Fruit fly (Drosophila melanogaster) whole organism, wandering third instar larva: ENCODE results near the gene AP-1-2beta.

ENCODE experiments used
- Abd-B ChIP-seq: fragments of >200 bp; optimal IDR thresholded peaks from 2 replicates; lab custom pipeline; 2017; ENCODE audit warnings: missing biosample characterization, missing genetic modification characterization
- CG32264 ChIP-seq: fragments of 200-800 bp; sonication (Bioruptor generic); optimal IDR thresholded peaks from 2 replicates; lab custom pipeline; 2016; ENCODE audit warnings: missing biosample characterization, missing genetic modification characterization
- CG9705 ChIP-seq: fragments of 200-800 bp; sonication (Bioruptor generic); optimal IDR thresholded peaks from 2 replicates; lab custom pipeline; 2018; ENCODE audit warnings: missing biosample characterization, mild to moderate bottlenecking, missing genetic modification characterization
- CrebA ChIP-seq: fragments of 200-800 bp; sonication (Bioruptor generic); optimal IDR thresholded peaks from 2 replicates; lab custom pipeline; 2016; ENCODE audit warnings: missing biosample characterization, mild to moderate bottlenecking, missing genetic modification characterization, borderline replicate concordance
- Dfd ChIP-seq: fragments of >200 bp; optimal IDR thresholded peaks from 2 replicates; lab custom pipeline; 2017; ENCODE audit warnings: missing biosample characterization, missing genetic modification characterization
- GATAd ChIP-seq: sonication (Bioruptor generic); optimal IDR thresholded peaks from 2 replicates; lab custom pipeline; 2016; ENCODE audit warnings: missing biosample characterization, missing genetic modification characterization
- HLH106 ChIP-seq: fragments of 200-800 bp; optimal IDR thresholded peaks from 3 replicates; lab custom pipeline; 2019; ENCODE audit warnings: missing biosample characterization, mild to moderate bottlenecking, missing genetic modification characterization, moderate library complexity
- Hr78 ChIP-seq: fragments of >200 bp; optimal IDR thresholded peaks from 2 replicates; lab custom pipeline; 2017; ENCODE audit warnings: missing biosample characterization, missing genetic modification characterization
- Myc ChIP-seq: fragments of >200 bp; optimal IDR thresholded peaks from 2 replicates; lab custom pipeline; 2017
- N ChIP-seq: fragments of >200 bp; optimal IDR thresholded peaks from 2 replicates; lab custom pipeline; 2018; ENCODE audit warnings: missing biosample characterization, missing external identifiers, missing genetic modification characterization
- Rel ChIP-seq, 2 experiments: fragments of 200-800 bp; sonication (Bioruptor generic) in 1 of 2; optimal IDR thresholded peaks; 2 replicates in 1 of 2; 3 replicates in 1 of 2; lab custom pipeline; 2016 to 2019; ENCODE audit warnings: mild to moderate bottlenecking in 2 of 2, missing biosample characterization in 2 of 2, missing genetic modification characterization in 2 of 2, moderate library complexity in 1 of 2
- Vsx2 ChIP-seq: fragments of 200-300, 225-300 bp; sonication (Bioruptor generic); optimal IDR thresholded peaks from 2 replicates; lab custom pipeline; 2018; ENCODE audit warnings: missing biosample characterization, missing genetic modification characterization; ENCODE audit not compliant: partially characterized antibody
- dl ChIP-seq, 2 experiments: fragments of 175-275, 200-275 bp in 1 of 2; fragments of 200-275 bp in 1 of 2; sonication (Bioruptor generic); optimal IDR thresholded peaks; lab custom pipeline; 2018; ENCODE audit warnings: mild to moderate bottlenecking in 2 of 2, missing biosample characterization in 2 of 2, missing genetic modification characterization in 2 of 2, moderate library complexity in 2 of 2; ENCODE audit not compliant: partially characterized antibody in 2 of 2, insufficient read depth in 1 of 2
- dsf ChIP-seq: sonication (Bioruptor generic); optimal IDR thresholded peaks from 2 replicates; lab custom pipeline; 2016; ENCODE audit warnings: missing biosample characterization, missing genetic modification characterization, borderline replicate concordance
- ey ChIP-seq: fragments of 200-800 bp; sonication (Bioruptor generic); optimal IDR thresholded peaks from 2 replicates; lab custom pipeline; 2016; ENCODE audit warnings: missing biosample characterization, missing genetic modification characterization
- foxo ChIP-seq, 2 experiments: fragments of 200-800 bp; sonication (Bioruptor generic); optimal IDR thresholded peaks; 2 replicates in 1 of 2; 3 replicates in 1 of 2; lab custom pipeline; 2016 to 2017; ENCODE audit warnings: missing biosample characterization in 2 of 2, missing genetic modification characterization in 2 of 2
- fru ChIP-seq: fragments of 200-800 bp; sonication (Bioruptor generic); optimal IDR thresholded peaks from 3 replicates; lab custom pipeline; 2016; ENCODE audit warnings: missing biosample characterization, mild to moderate bottlenecking, missing genetic modification characterization
- h ChIP-seq: fragments of 200-800 bp; sonication (Bioruptor generic); optimal IDR thresholded peaks from 3 replicates; lab custom pipeline; 2016; ENCODE audit warnings: missing biosample characterization, mild to moderate bottlenecking, missing genetic modification characterization
- jim ChIP-seq: fragments of 175-275, 200-325 bp; sonication (Bioruptor generic); optimal IDR thresholded peaks from 2 replicates; lab custom pipeline; 2016; ENCODE audit warnings: missing biosample characterization, mild to moderate bottlenecking, missing genetic modification characterization
- lola ChIP-seq: fragments of >200 bp; optimal IDR thresholded peaks from 2 replicates; lab custom pipeline; 2017; ENCODE audit warnings: missing biosample characterization, missing genetic modification characterization
- pan ChIP-seq: fragments of >200 bp; optimal IDR thresholded peaks from 2 replicates; lab custom pipeline; 2017
- psq ChIP-seq: fragments of 200-800 bp; sonication (Bioruptor generic); optimal IDR thresholded peaks from 3 replicates; lab custom pipeline; 2017; ENCODE audit warnings: missing biosample characterization, mild to moderate bottlenecking, missing genetic modification characterization, moderate library complexity
- rgr ChIP-seq: fragments of 200-800 bp; sonication (Bioruptor generic); optimal IDR thresholded peaks from 3 replicates; lab custom pipeline; 2016; ENCODE audit warnings: missing biosample characterization, mild to moderate bottlenecking, missing genetic modification characterization
- sage ChIP-seq: fragments of 200-800 bp; sonication (Bioruptor generic); optimal IDR thresholded peaks from 2 replicates; lab custom pipeline; 2016; ENCODE audit warnings: missing biosample characterization, mild to moderate bottlenecking, missing genetic modification characterization
- sv ChIP-seq: fragments of 200-800 bp; sonication (Bioruptor generic); optimal IDR thresholded peaks from 3 replicates; lab custom pipeline; 2016; ENCODE audit warnings: missing biosample characterization, missing genetic modification characterization
- tai ChIP-seq: sonication (Bioruptor generic); optimal IDR thresholded peaks from 2 replicates; lab custom pipeline; 2016; ENCODE audit warnings: missing biosample characterization, missing genetic modification characterization
- usp ChIP-seq: fragments of >200 bp; optimal IDR thresholded peaks from 2 replicates; lab custom pipeline; 2017; ENCODE audit warnings: missing biosample characterization, missing genetic modification characterization
- woc ChIP-seq: sonication (Bioruptor generic); optimal IDR thresholded peaks from 2 replicates; lab custom pipeline; 2016; ENCODE audit warnings: missing biosample characterization, mild to moderate bottlenecking, missing genetic modification characterization

The AP-1-2beta gene

DNA sequence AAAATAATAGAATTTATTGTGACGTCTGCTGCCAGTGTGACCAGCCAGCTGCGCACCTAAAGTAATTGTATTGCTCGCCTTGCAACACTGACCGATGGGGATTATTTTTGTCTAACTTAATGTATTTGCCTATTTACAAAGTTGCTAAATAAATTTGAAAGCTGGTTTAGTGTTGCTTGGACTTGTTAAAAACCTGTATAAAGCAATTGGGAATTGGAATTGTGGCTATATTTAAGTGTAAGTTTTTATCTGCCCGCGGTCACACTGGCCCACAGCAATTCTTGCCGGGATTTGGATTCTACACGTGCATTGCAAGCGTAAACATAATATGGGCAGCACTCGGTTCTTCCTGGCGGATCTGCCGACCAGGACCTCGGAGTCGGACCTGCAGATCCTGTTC, 26.7 kb upstream of the AP-1-2beta start, which contains the start of the genes CG14230 and CG14232 (continued):
- TF ChIP-seq Hr78 (no peak), fru (peak; percentile 52), Dfd (no peak), psq (GFP tag; lab: Kevin White, UChicago) (no peak), CG9705 (GFP tag; lab: Kevin White, UChicago) (no peak), woc (GFP tag; lab: Kevin White, UChicago) (no peak)

DNA sequence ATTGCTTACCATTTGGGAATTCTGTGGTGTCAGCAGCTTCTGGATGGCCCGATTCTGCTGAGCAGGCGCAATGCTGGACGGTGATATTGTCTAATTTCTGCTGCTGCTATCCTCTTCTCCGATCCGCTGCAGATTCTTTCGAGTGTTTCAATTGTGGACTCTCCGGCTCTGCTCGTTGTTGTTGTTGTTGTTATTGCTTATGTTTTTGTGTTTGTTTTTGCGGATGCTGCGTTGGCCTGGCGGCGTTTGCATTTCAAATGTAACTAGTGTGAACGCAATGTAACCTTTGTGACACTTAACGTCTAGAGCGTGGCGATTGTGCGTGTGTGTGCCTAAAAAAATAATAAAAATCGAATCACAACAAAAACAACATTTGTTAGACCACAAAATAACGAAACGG, 18.9 kb upstream of the AP-1-2beta start:
- no peak for TF ChIP-seq GATAd (GFP tag; lab: Kevin White, UChicago)
- no peak for TF ChIP-seq usp (GFP tag; lab: Kevin White, UChicago)

DNA sequence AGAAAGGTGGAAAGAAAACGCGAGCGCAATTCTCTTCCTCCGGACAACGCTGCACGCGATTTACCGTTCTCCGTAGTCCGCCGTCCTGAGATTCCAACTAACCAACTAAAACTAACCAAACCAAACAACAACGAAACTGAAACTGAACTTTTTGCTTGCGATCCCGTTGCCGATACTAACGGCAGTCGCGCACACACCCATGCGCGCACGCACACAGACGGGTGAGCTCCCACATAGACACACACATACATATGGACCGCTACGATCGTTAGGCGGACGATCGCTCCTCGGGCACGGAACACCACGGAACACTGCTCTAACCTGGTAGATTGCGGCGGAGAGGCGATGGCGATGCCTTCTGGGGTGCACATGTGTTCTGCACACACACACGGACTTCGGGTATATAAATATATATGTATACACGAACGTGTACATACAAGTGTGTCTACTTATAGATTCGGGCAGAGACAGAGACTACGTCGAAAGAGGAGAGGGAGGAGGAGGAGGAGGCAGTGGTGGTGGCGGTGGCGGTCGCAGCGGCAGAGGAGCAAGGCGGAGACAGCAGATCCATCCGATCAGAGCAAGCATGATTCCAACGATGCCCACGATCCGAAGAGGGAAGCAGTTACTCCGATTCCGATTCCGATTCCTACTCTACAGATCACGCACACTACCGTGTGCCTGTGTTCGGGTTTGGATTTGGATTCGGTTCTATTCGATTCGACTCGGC, 17.7 kb upstream of the AP-1-2beta start, which contains the start of gene meso18E:
TSS of gene meso18E (minus strand) at position 148 of the 730 bp plus-strand sequence.
- TF ChIP-seq jim (GFP tag; lab: Kevin White, UChicago), result no peak
- TF ChIP-seq Abd-B (GFP tag; lab: Kevin White, UChicago), result no peak
- TF ChIP-seq fru, result no peak
- no peak for TF ChIP-seq usp (GFP tag; lab: Kevin White, UChicago)
- TF ChIP-seq sv, result no peak

DNA sequence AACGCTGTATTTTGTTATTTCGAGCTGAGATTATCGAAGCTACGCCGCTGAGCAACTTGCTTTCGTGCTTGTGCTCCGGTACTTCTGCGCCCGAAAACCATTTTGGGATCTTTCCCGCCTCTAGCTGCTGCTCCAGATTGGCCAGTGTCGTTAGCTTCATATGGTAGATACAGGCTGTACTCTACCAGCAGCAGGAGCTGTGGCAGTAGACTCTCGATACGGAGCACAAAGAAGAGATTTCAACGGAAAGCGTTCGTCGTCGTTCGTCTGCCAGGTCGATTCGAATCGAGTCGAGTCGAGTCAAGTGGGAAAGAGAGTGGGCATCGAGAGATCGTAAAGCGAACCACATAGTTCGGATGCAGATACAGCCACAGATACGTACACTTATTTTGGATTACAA, 16.0 kb upstream of the AP-1-2beta start:
- TF ChIP-seq sv, result no peak
- TF ChIP-seq N (GFP tag; lab: Kevin White, UChicago), result no peak
- TF ChIP-seq ey (GFP tag; lab: Kevin White, UChicago), result no peak
- no peak for TF ChIP-seq Vsx2 (GFP tag; lab: Kevin White, UChicago)
- no peak for TF ChIP-seq Hr78
- no peak for TF ChIP-seq fru
- no peak for TF ChIP-seq pan
- no peak for TF ChIP-seq foxo (GFP tag; optimal IDR thresholded peaks at IDR 0.05; lab: Kevin White, UChicago)
- no peak for TF ChIP-seq CG32264
- TF ChIP-seq rgr (GFP tag; lab: Kevin White, UChicago), result no peak
- no peak for TF ChIP-seq tai
- no peak for TF ChIP-seq sage (GFP tag; lab: Kevin White, UChicago)
- TF ChIP-seq CrebA (GFP tag; lab: Kevin White, UChicago), result no peak
- no peak for TF ChIP-seq CG9705 (GFP tag; lab: Kevin White, UChicago)

DNA sequence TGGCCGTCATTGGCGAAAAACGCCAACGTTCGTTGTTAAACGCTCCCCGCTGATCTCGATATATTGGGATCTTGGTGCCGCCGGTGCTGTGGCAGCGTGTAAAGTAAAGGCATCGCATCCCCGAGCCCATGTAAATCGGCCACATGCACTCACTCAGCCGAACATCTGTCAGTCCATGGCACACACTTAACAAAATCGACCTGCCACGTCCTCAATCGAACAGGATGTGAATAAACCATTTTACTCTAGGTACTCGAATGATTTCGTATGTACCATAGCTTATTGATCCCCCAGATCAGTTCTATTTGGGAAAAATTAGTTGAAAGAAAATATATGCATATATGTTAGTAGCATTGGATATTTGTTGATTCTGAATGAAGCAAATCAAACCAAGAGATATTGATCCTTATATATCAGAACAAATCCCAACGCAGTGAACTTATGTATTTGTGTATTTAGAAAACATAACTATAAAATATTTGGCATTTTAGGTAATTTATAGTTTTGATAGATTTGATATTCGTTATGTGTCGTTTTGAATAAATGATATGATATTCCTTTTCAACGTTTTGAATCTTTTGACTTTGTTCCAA, 14.4 kb upstream of the AP-1-2beta start:
- TF ChIP-seq h (GFP tag; lab: Kevin White, UChicago), result no peak
- TF ChIP-seq CG9705 (GFP tag; lab: Kevin White, UChicago), result no peak
- no peak for TF ChIP-seq usp (GFP tag; lab: Kevin White, UChicago)
- TF ChIP-seq dl (GFP tag; optimal IDR thresholded peaks at IDR 0.05; lab: Kevin White, UChicago; ENCODE audit: insufficient read depth in 1 of 2, partially characterized antibody in 2 of 2), result no peak
- no peak for TF ChIP-seq dsf (GFP tag; lab: Kevin White, UChicago)
- TF ChIP-seq Hr78, result no peak
- no peak for TF ChIP-seq CrebA (GFP tag; lab: Kevin White, UChicago)
- no peak for TF ChIP-seq Rel (GFP tag; optimal IDR thresholded peaks at IDR 0.05; lab: Kevin White, UChicago)
- no peak for TF ChIP-seq Rel (tag; optimal IDR thresholded peaks at IDR 0.05; lab: Kevin White, UChicago)
- no peak for TF ChIP-seq sv
- TF ChIP-seq psq (GFP tag; lab: Kevin White, UChicago), result no peak
- TF ChIP-seq Abd-B (GFP tag; lab: Kevin White, UChicago), result no peak

DNA sequence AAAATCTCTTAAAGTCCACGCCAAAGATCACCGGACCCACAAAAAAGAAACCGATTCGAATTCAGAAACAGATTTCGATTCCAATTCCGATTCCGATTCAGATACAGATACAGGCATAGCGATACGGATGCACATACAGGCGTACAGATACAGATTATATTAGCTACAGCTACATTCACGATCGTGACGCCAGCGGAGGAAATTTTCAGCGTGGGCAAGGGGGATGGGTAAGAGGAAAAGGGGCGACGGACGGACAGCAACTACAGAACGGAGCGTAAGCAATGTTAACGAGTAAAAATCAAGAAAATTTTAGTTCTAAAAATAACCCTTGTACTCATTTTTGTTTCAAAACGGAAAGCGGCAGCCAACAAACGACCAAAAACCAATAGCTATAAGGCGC, 13.8 kb upstream of the AP-1-2beta start:
- TF ChIP-seq foxo (GFP tag; optimal IDR thresholded peaks at IDR 0.05; lab: Kevin White, UChicago) (no peak), Hr78 (no peak), lola (GFP tag; lab: Kevin White, UChicago) (no peak), pan (no peak), Myc (lab: Kevin White, UChicago) (no peak), Abd-B (GFP tag; lab: Kevin White, UChicago) (no peak), HLH106 (no peak)
